Worm (Caenorhabditis elegans): Measurements from ENCODE around the gene C17G10.7.

DNA sequence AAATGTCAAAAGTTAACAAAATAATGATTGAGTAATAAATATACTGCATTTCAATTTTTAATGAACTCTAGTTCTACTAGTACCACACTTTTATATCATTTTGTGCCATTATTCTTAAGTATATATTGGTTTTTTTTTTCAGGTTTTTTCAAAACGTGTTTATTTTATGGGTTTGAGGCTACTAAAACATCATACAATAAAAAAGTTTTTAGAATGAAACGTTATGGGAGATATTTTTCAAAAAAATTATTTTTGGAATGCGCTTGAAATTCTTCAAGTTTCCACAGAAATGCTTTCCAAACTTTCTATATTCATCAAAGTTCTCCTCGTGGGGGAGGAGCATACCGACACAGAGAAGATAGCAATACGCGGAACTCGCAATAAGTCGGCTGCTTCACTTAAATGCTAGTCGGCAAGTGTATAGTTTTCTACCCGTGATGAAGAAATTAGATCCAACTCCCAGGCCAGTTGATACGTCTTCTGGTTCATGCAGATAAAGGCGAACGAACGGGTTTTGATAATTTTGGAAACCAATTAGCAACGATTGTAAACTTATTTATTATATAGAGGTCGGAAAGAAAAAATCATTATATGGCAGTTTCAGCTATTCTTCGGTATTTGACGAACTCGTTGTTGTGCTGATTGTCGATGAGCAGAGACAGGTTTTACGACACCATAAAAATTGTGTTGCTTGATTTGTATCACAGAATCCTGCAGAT, 8.2 kb downstream of the C17G10.7 start, which contains the start of gene C17G10.10:
- TF ChIP-seq nhr-12 (tag; optimal IDR thresholded peaks at IDR 0.05) (no peak), ama-1 (optimal IDR thresholded peaks at IDR 0.05) (peak; percentile 98), nhr-25 (tag; optimal IDR thresholded peaks at IDR 0.05) (peak; percentile 62), zag-1 (tag; optimal IDR thresholded peaks at IDR 0.05) (no peak), unc-62 (GFP tag; optimal IDR thresholded peaks at IDR 0.05) (no peak), lsy-2 (tag; optimal IDR thresholded peaks at IDR 0.05) (peak; percentile 62 to 75)

Measured in whole organism, L2 larva.